Worm (Caenorhabditis elegans): ENCODE data around the gene F56C3.7.

F56C3.7 gene

ce11 chrX:1344321-1344720 is 26.3 kb downstream of the F56C3.7 start, which contains the start of gene ins-39:
ins-39 (minus strand) TSS chrX:1344421.
- no peak for TF ChIP-seq elt-3 (tag; optimal IDR thresholded peaks at IDR 0.05)
- no peak for TF ChIP-seq nhr-28 (tag; optimal IDR thresholded peaks at IDR 0.05)
- TF ChIP-seq unc-120 (tag; optimal IDR thresholded peaks at IDR 0.05; ENCODE audit: poor library complexity, severe bottlenecking), result no peak
- TF ChIP-seq bed-3 (GFP tag; optimal IDR thresholded peaks at IDR 0.05), result no peak
- no peak for TF ChIP-seq tbx-8 (GFP tag; optimal IDR thresholded peaks at IDR 0.05)
- TF ChIP-seq sem-2 (GFP tag; optimal IDR thresholded peaks at IDR 0.05), result no peak
- no peak for TF ChIP-seq zip-8 (tag; optimal IDR thresholded peaks at IDR 0.05)
- TF ChIP-seq mls-2 (tag; optimal IDR thresholded peaks at IDR 0.05), result no peak
- TF ChIP-seq drap-1 (GFP tag; optimal IDR thresholded peaks at IDR 0.05), result no peak
- no peak for TF ChIP-seq cnd-1 (tag; optimal IDR thresholded peaks at IDR 0.05)
- TF ChIP-seq flh-1 (GFP tag; optimal IDR thresholded peaks at IDR 0.05), result no peak
- no peak for TF ChIP-seq lin-32 (GFP tag; optimal IDR thresholded peaks at IDR 0.05)
- TF ChIP-seq ces-1 (GFP tag; optimal IDR thresholded peaks at IDR 0.05), result no peak
- TF ChIP-seq nhr-12 (tag; optimal IDR thresholded peaks at IDR 0.05), result no peak
- no peak for TF ChIP-seq elt-1 (tag; optimal IDR thresholded peaks at IDR 0.05; ENCODE audit: borderline replicate concordance, insufficient read depth)
- TF ChIP-seq ham-2 (GFP tag; optimal IDR thresholded peaks at IDR 0.05), result no peak
- TF ChIP-seq sptf-1 (tag; optimal IDR thresholded peaks at IDR 0.05), result no peak
- TF ChIP-seq lin-13 (tag; optimal IDR thresholded peaks at IDR 0.05), result no peak

- no peak for TF ChIP-seq ham-2 (GFP tag; optimal IDR thresholded peaks at IDR 0.05)
- no peak for TF ChIP-seq unc-39 (tag; optimal IDR thresholded peaks at IDR 0.05)
- no peak for TF ChIP-seq nhr-237 (tag; optimal IDR thresholded peaks at IDR 0.05)
- TF ChIP-seq hlh-1 (tag; optimal IDR thresholded peaks at IDR 0.05), result no peak
- TF ChIP-seq nhr-2 (tag; optimal IDR thresholded peaks at IDR 0.05), result no peak
- TF ChIP-seq ceh-39 (tag; optimal IDR thresholded peaks at IDR 0.05), result no peak
- no peak for TF ChIP-seq bed-3 (GFP tag; optimal IDR thresholded peaks at IDR 0.05)
- TF ChIP-seq nhr-76 (tag; optimal IDR thresholded peaks at IDR 0.05), result no peak
- no peak for TF ChIP-seq flh-1 (GFP tag; optimal IDR thresholded peaks at IDR 0.05)
- no peak for TF ChIP-seq nhr-12 (tag; optimal IDR thresholded peaks at IDR 0.05)
- TF ChIP-seq ces-1 (GFP tag; optimal IDR thresholded peaks at IDR 0.05), result no peak
- no peak for TF ChIP-seq zip-8 (tag; optimal IDR thresholded peaks at IDR 0.05)
- TF ChIP-seq ceh-43 (GFP tag; optimal IDR thresholded peaks at IDR 0.05), result no peak
- TF ChIP-seq lin-32 (GFP tag; optimal IDR thresholded peaks at IDR 0.05), result no peak
- TF ChIP-seq unc-120 (tag; optimal IDR thresholded peaks at IDR 0.05; ENCODE audit: poor library complexity, severe bottlenecking), result no peak
- no peak for TF ChIP-seq pha-4 (tag; optimal IDR thresholded peaks at IDR 0.05)
- no peak for TF ChIP-seq drap-1 (GFP tag; optimal IDR thresholded peaks at IDR 0.05)
Measured at ce11 chrX:1338906-1339673, 31.5 kb downstream of the F56C3.7 start.

ce11 chrX:1337834-1338233 is 32.8 kb downstream of the F56C3.7 start:
- TF ChIP-seq unc-120 (tag; optimal IDR thresholded peaks at IDR 0.05; ENCODE audit: poor library complexity, severe bottlenecking) (no peak), mep-1 (tag; optimal IDR thresholded peaks at IDR 0.05) (no peak), pha-4 (tag; optimal IDR thresholded peaks at IDR 0.05) (no peak), unc-39 (tag; optimal IDR thresholded peaks at IDR 0.05) (no peak), bed-3 (GFP tag; optimal IDR thresholded peaks at IDR 0.05) (no peak), hlh-1 (tag; optimal IDR thresholded peaks at IDR 0.05) (no peak), flh-1 (GFP tag; optimal IDR thresholded peaks at IDR 0.05) (no peak), mab-5 (tag; optimal IDR thresholded peaks at IDR 0.05) (no peak), zip-8 (tag; optimal IDR thresholded peaks at IDR 0.05) (no peak), nhr-2 (tag; optimal IDR thresholded peaks at IDR 0.05) (no peak), nhr-12 (tag; optimal IDR thresholded peaks at IDR 0.05) (no peak), nhr-76 (tag; optimal IDR thresholded peaks at IDR 0.05) (no peak)

- TF ChIP-seq elt-1 (tag; optimal IDR thresholded peaks at IDR 0.05; ENCODE audit: borderline replicate concordance, insufficient read depth) (no peak), nhr-2 (tag; optimal IDR thresholded peaks at IDR 0.05) (no peak), pha-4 (tag; optimal IDR thresholded peaks at IDR 0.05) (no peak), mab-5 (tag; optimal IDR thresholded peaks at IDR 0.05) (no peak), hlh-1 (tag; optimal IDR thresholded peaks at IDR 0.05) (no peak), ces-1 (GFP tag; optimal IDR thresholded peaks at IDR 0.05) (no peak)
Measured at ce11 chrX:1337009-1337408, 33.6 kb downstream of the F56C3.7 start, which contains the start of gene ttr-37. ttr-37 (minus strand) TSS chrX:1337175.

ce11 chrX:1329847-1330246 is 40.7 kb downstream of the F56C3.7 start, which contains the start of gene F21E9.2:
F21E9.2 (minus strand) TSS chrX:1329947.
- TF ChIP-seq cnd-1 (tag; optimal IDR thresholded peaks at IDR 0.05), result no peak
- no peak for TF ChIP-seq unc-120 (tag; optimal IDR thresholded peaks at IDR 0.05; ENCODE audit: poor library complexity, severe bottlenecking)
- TF ChIP-seq ceh-83 (GFP tag; optimal IDR thresholded peaks at IDR 0.05), result no peak
- TF ChIP-seq drap-1 (GFP tag; optimal IDR thresholded peaks at IDR 0.05), result no peak
- TF ChIP-seq unc-62 (GFP tag; optimal IDR thresholded peaks at IDR 0.05), result no peak
- no peak for TF ChIP-seq ztf-11 (tag; optimal IDR thresholded peaks at IDR 0.05)
- TF ChIP-seq lin-32 (GFP tag; optimal IDR thresholded peaks at IDR 0.05), result no peak
- TF ChIP-seq unc-39 (tag; optimal IDR thresholded peaks at IDR 0.05), result no peak
- TF ChIP-seq ces-1 (GFP tag; optimal IDR thresholded peaks at IDR 0.05), result no peak
- TF ChIP-seq lin-13 (tag; optimal IDR thresholded peaks at IDR 0.05), result no peak
- no peak for TF ChIP-seq blmp-1 (tag; optimal IDR thresholded peaks at IDR 0.05)
- TF ChIP-seq ceh-39 (tag; optimal IDR thresholded peaks at IDR 0.05), result no peak
- TF ChIP-seq snpc-4 (tag; optimal IDR thresholded peaks at IDR 0.05), result no peak
- TF ChIP-seq tbx-8 (GFP tag; optimal IDR thresholded peaks at IDR 0.05), result no peak
- no peak for TF ChIP-seq elt-3 (tag; optimal IDR thresholded peaks at IDR 0.05)
- TF ChIP-seq nhr-2 (tag; optimal IDR thresholded peaks at IDR 0.05), result no peak
- TF ChIP-seq mab-5 (tag; optimal IDR thresholded peaks at IDR 0.05), result no peak
- TF ChIP-seq sem-2 (GFP tag; optimal IDR thresholded peaks at IDR 0.05), result no peak
- TF ChIP-seq pha-4 (tag; optimal IDR thresholded peaks at IDR 0.05), result no peak
